Fruit fly (Drosophila melanogaster) whole organism, embryonic: Measurements from ENCODE around the gene CG6040.

Experiments
- Antp ChIP-seq: fragments of 200-800 bp; sonication (Bioruptor generic); optimal IDR thresholded peaks from 3 replicates; lab custom pipeline; 2016; ENCODE audit warnings: missing biosample characterization, missing genetic modification characterization
- CG10209 ChIP-seq: fragments of 200-800 bp; sonication (Bioruptor generic); optimal IDR thresholded peaks from 3 replicates; lab custom pipeline; 2017; ENCODE audit warnings: missing biosample characterization, mild to moderate bottlenecking, missing genetic modification characterization, missing genetic modification reagents
- CG10321 ChIP-seq: fragments of 200-800 bp; sonication (Bioruptor generic); IDR thresholded peaks from 2 replicates; pipeline ENCODE4 v1.3.6; 2022; ENCODE audit warnings: missing biosample characterization, missing genetic modification characterization
- CG10431 ChIP-seq: fragments of 200-800 bp; sonication (Bioruptor generic); optimal IDR thresholded peaks from 3 replicates; lab custom pipeline; 2018; ENCODE audit warnings: missing biosample characterization, mild to moderate bottlenecking, missing genetic modification characterization
- CG10565 ChIP-seq: fragments of 200-800 bp; sonication (Bioruptor generic); optimal IDR thresholded peaks from 3 replicates; lab custom pipeline; 2016; ENCODE audit warnings: missing biosample characterization, mild to moderate bottlenecking, missing genetic modification characterization
- CG11456 ChIP-seq: fragments of 200-800 bp; sonication (Bioruptor generic); IDR thresholded peaks from 3 replicates; pipeline ENCODE4 v1.3.6; 2022; ENCODE audit warnings: missing biosample characterization, missing genetic modification characterization
- CG11696 ChIP-seq: fragments of 200-800 bp; sonication (Bioruptor generic); IDR thresholded peaks from 2 replicates; pipeline ENCODE4 v1.3.6; 2022; ENCODE audit warnings: missing biosample characterization, missing genetic modification characterization
- CG12071 ChIP-seq: fragments of 200-800 bp; sonication (Bioruptor generic); optimal IDR thresholded peaks from 3 replicates; lab custom pipeline; 2018; ENCODE audit warnings: missing biosample characterization, mild to moderate bottlenecking, missing genetic modification characterization
- CG14050 ChIP-seq: fragments of 200-800 bp; sonication (Bioruptor generic); IDR thresholded peaks from 3 replicates; pipeline ENCODE4 v1.3.6; 2022; ENCODE audit warnings: missing biosample characterization, missing genetic modification characterization
- CG15073 ChIP-seq: fragments of 200-800 bp; sonication (Bioruptor generic); optimal IDR thresholded peaks from 2 replicates; lab custom pipeline; 2016; ENCODE audit warnings: missing biosample characterization, missing genetic modification characterization
- CG17328 ChIP-seq: fragments of 200-800 bp; sonication (Bioruptor generic); IDR thresholded peaks from 2 replicates; pipeline ENCODE4 v1.3.6; 2022; ENCODE audit warnings: missing biosample characterization, missing genetic modification characterization
- CG18599 ChIP-seq: fragments of 200-800 bp; sonication (Bioruptor generic); optimal IDR thresholded peaks from 3 replicates; lab custom pipeline; 2017; ENCODE audit warnings: missing biosample characterization, missing genetic modification characterization, mild to moderate bottlenecking, moderate library complexity, missing genetic modification reagents
- CG3281 ChIP-seq: fragments of 200-800 bp; sonication (Bioruptor generic); optimal IDR thresholded peaks from 3 replicates; lab custom pipeline; 2017; ENCODE audit warnings: missing biosample characterization, mild to moderate bottlenecking, missing genetic modification characterization
- CG3407 ChIP-seq: fragments of 200-800 bp; sonication (Bioruptor generic); optimal IDR thresholded peaks from 2 replicates; lab custom pipeline; 2018; ENCODE audit warnings: missing biosample characterization, mild to moderate bottlenecking, missing genetic modification characterization
- CG3838 ChIP-seq: fragments of 200-800 bp; sonication (Bioruptor generic); optimal IDR thresholded peaks from 3 replicates; lab custom pipeline; 2016; ENCODE audit warnings: missing biosample characterization, missing genetic modification characterization
- CG4328 ChIP-seq: fragments of 200-800 bp; sonication (Bioruptor generic); optimal IDR thresholded peaks from 3 replicates; lab custom pipeline; 2017; ENCODE audit warnings: missing biosample characterization, missing genetic modification reagents, missing genetic modification characterization
- CG43689 ChIP-seq: fragments of 200-800 bp; sonication (Bioruptor generic); IDR thresholded peaks from 2 replicates; pipeline ENCODE4 v1.3.6; 2022; ENCODE audit warnings: missing biosample characterization, missing genetic modification characterization
- CG4730 ChIP-seq: fragments of 200-800 bp; sonication (Bioruptor generic); IDR thresholded peaks from 2 replicates; pipeline ENCODE4 v1.3.6; 2022; ENCODE audit warnings: missing biosample characterization, missing genetic modification characterization
- CG6683 ChIP-seq: fragments of 200-800 bp; sonication (Bioruptor generic); optimal IDR thresholded peaks from 2 replicates; lab custom pipeline; 2017; ENCODE audit warnings: missing biosample characterization, mild to moderate bottlenecking, missing genetic modification characterization, missing genetic modification reagents
- CG6689 ChIP-seq: fragments of 200-800 bp; sonication (Bioruptor generic); IDR thresholded peaks from 2 replicates; pipeline ENCODE4 v1.3.6; 2022; ENCODE audit warnings: missing biosample characterization, missing genetic modification characterization
- CG6813 ChIP-seq: fragments of 200-800 bp; sonication (Bioruptor generic); optimal IDR thresholded peaks from 2 replicates; lab custom pipeline; 2017; ENCODE audit warnings: missing biosample characterization, missing genetic modification characterization, mild to moderate bottlenecking, moderate library complexity, missing genetic modification reagents
- CG7839 ChIP-seq: fragments of 200-800 bp; sonication (Bioruptor generic); optimal IDR thresholded peaks from 3 replicates; lab custom pipeline; 2018; ENCODE audit warnings: missing biosample characterization, mild to moderate bottlenecking, missing genetic modification characterization, moderate library complexity
- CHES-1-like ChIP-seq: fragments of 200-800 bp; sonication (Bioruptor generic); optimal IDR thresholded peaks from 2 replicates; lab custom pipeline; 2016; ENCODE audit warnings: missing biosample characterization, missing genetic modification characterization
- Dip2 ChIP-seq: fragments of 200-800 bp; sonication (Bioruptor generic); IDR thresholded peaks from 2 replicates; pipeline ENCODE4 v1.3.6; 2022; ENCODE audit warnings: missing biosample characterization, missing genetic modification characterization
- Dip3 ChIP-seq: fragments of 200-800 bp; sonication (Bioruptor generic); optimal IDR thresholded peaks from 3 replicates; lab custom pipeline; 2016; ENCODE audit warnings: missing biosample characterization, missing genetic modification characterization
- HLHmδ ChIP-seq: fragments of 200-800 bp; sonication (Bioruptor generic); optimal IDR thresholded peaks from 2 replicates; lab custom pipeline; 2018; ENCODE audit warnings: missing biosample characterization, mild to moderate bottlenecking, missing genetic modification characterization, moderate library complexity
- HmgZ ChIP-seq: fragments of 200-800 bp; sonication (Bioruptor generic); optimal IDR thresholded peaks from 2 replicates; lab custom pipeline; 2018; ENCODE audit warnings: missing biosample characterization, mild to moderate bottlenecking, missing genetic modification characterization
- Kr ChIP-seq: fragments of 200-800 bp; sonication (Bioruptor generic); optimal IDR thresholded peaks from 2 replicates; lab custom pipeline; 2017; ENCODE audit warnings: missing biosample characterization, mild to moderate bottlenecking, missing genetic modification characterization
- MBD-R2 ChIP-seq: fragments of 200-800 bp; sonication (Bioruptor generic); IDR thresholded peaks from 2 replicates; pipeline ENCODE4 v1.3.6; 2022; ENCODE audit warnings: missing biosample characterization, missing genetic modification characterization
- MTF-1 ChIP-seq: fragments of 200-800 bp; sonication (Bioruptor generic); optimal IDR thresholded peaks from 2 replicates; lab custom pipeline; 2018; ENCODE audit warnings: missing biosample characterization, mild to moderate bottlenecking, missing genetic modification characterization, borderline replicate concordance
- Mes4 ChIP-seq: fragments of 200-800 bp; sonication (Bioruptor generic); optimal IDR thresholded peaks from 2 replicates; lab custom pipeline; 2016; ENCODE audit warnings: missing biosample characterization, missing genetic modification characterization
- Ravus ChIP-seq: fragments of 200-800 bp; sonication (Bioruptor generic); IDR thresholded peaks from 2 replicates; pipeline ENCODE4 v1.3.6; 2022; ENCODE audit warnings: missing biosample characterization, missing genetic modification characterization
- Sin3A ChIP-seq: fragments of >200 bp; optimal IDR thresholded peaks from 2 replicates; lab custom pipeline; 2018
- TFAM ChIP-seq: fragments of 200-800 bp; sonication (Bioruptor generic); optimal IDR thresholded peaks from 2 replicates; lab custom pipeline; 2017; ENCODE audit warnings: missing biosample characterization, missing genetic modification characterization, inconsistent platforms
- cad ChIP-seq: fragments of >200 bp; optimal IDR thresholded peaks from 2 replicates; lab custom pipeline; 2017; ENCODE audit warnings: missing biosample characterization, missing genetic modification characterization
- ewg ChIP-seq: fragments of 200-800 bp; sonication (Bioruptor generic); optimal IDR thresholded peaks from 3 replicates; lab custom pipeline; 2017; ENCODE audit warnings: mild to moderate bottlenecking, missing biosample characterization, missing genetic modification reagents, missing genetic modification characterization
- fd3F ChIP-seq: fragments of 200-800 bp; sonication (Bioruptor generic); optimal IDR thresholded peaks from 2 replicates; lab custom pipeline; 2018; ENCODE audit warnings: missing biosample characterization, mild to moderate bottlenecking, missing genetic modification characterization, moderate library complexity
- gcm2 ChIP-seq: fragments of 200-800 bp; sonication (Bioruptor generic); optimal IDR thresholded peaks from 2 replicates; lab custom pipeline; 2016; ENCODE audit warnings: missing biosample characterization, missing genetic modification characterization
- gro ChIP-seq: fragments of 200-800 bp; sonication (Bioruptor generic); optimal IDR thresholded peaks from 2 replicates; lab custom pipeline; 2016; ENCODE audit warnings: missing biosample characterization, missing genetic modification characterization
- inv ChIP-seq: fragments of 200-800 bp; sonication (Bioruptor generic); IDR thresholded peaks from 2 replicates; pipeline ENCODE4 v1.3.6; 2022; ENCODE audit warnings: missing biosample characterization, missing genetic modification characterization; ENCODE audit not compliant: partially characterized antibody
- mam ChIP-seq: fragments of 200-800 bp; sonication (Bioruptor generic); optimal IDR thresholded peaks from 3 replicates; lab custom pipeline; 2016; ENCODE audit warnings: missing biosample characterization, missing genetic modification characterization
- mirr ChIP-seq: fragments of 200-800 bp; sonication (Bioruptor generic); optimal IDR thresholded peaks from 3 replicates; lab custom pipeline; 2018; ENCODE audit warnings: missing biosample characterization, mild to moderate bottlenecking, missing genetic modification characterization
- oc ChIP-seq: fragments of 200-800 bp; sonication (Bioruptor generic); optimal IDR thresholded peaks from 2 replicates; lab custom pipeline; 2018; ENCODE audit warnings: missing biosample characterization, mild to moderate bottlenecking, missing genetic modification characterization, moderate library complexity
- odd ChIP-seq: fragments of 200-800 bp; sonication (Bioruptor generic); optimal IDR thresholded peaks from 2 replicates; lab custom pipeline; 2017; ENCODE audit warnings: missing biosample characterization, mild to moderate bottlenecking, missing genetic modification characterization
- pum ChIP-seq: fragments of 200-800 bp; sonication (Bioruptor generic); optimal IDR thresholded peaks from 2 replicates; lab custom pipeline; 2016; ENCODE audit warnings: missing biosample characterization, missing genetic modification characterization
- rib ChIP-seq: fragments of 200-800 bp; sonication (Bioruptor generic); IDR thresholded peaks from 2 replicates; pipeline ENCODE4 v1.3.6; 2022; ENCODE audit warnings: missing biosample characterization, missing genetic modification characterization
- so ChIP-seq: fragments of 200-800 bp; sonication (Bioruptor generic); IDR thresholded peaks from 3 replicates; pipeline ENCODE4 v1.3.6; 2022; ENCODE audit warnings: missing biosample characterization, missing genetic modification characterization
- sr ChIP-seq: fragments of 200-800 bp; sonication (Bioruptor generic); IDR thresholded peaks from 3 replicates; pipeline ENCODE4 v1.3.6; 2022; ENCODE audit warnings: missing biosample characterization, missing genetic modification characterization
- zfh1 ChIP-seq: fragments of 200-800 bp; sonication (Bioruptor generic); IDR thresholded peaks from 3 replicates; pipeline ENCODE4 v1.3.6; 2022; ENCODE audit warnings: missing biosample characterization, missing genetic modification characterization

CG6040 gene

DNA sequence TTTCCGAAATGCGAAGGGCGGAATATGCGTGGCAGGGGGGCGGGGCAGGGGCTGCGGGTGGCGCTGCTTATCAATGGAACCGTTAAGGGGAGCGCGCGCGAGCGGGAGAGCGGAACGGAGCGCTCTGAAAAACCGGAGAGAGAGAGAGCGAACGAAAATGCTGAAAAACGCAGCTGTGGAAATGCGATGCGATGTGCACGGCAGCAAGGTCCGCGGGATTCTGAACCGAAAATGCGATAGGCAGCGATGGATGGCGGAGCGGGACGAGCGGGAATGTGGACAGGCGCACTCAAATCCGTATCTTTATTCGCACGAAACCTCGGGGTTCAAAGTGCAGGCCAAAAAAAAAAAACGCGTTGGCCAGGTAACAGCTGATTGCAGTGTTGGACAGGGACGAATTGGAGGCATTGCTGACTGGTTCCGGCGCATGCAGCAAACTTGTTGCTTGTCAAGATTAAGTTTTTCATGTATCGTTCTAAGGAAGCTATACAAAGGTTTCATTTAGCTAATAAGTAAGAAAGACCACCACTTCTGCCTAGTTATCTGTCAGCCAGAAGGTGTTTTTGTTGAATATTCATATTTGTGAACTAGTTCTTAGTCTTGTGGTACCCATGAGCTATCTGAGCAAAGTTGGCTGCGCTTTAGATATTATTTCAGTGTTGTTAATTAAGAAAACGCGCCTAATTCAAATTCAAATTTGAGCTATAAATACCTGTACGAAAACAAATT lies 50.9 kb downstream of the CG6040 start, which contains the start of gene Ppcs (continued):
- TF ChIP-seq Mes4 (GFP tag; lab: Kevin White, UChicago) (peak; percentile 47), mam (GFP tag; lab: Kevin White, UChicago) (peak; percentile 64), mirr (GFP tag; lab: Kevin White, UChicago) (peak; percentile 13), CG14050 (no peak), so (GFP tag; lab: Robert Waterston, UW) (no peak), CG15073 (GFP tag; lab: Kevin White, UChicago) (no peak), MTF-1 (peak; percentile 35), sr (0 out of 3 replicates have a peak, but pooled peaks have one; percentile 17), CG6813 (GFP tag; lab: Kevin White, UChicago) (peak; percentile 27), CG7839 (tag; lab: Kevin White, UChicago) (peak; percentile 53), oc (tag; lab: Kevin White, UChicago) (no peak), CG6683 (GFP tag; lab: Kevin White, UChicago) (peak; percentile 49), CG10431 (GFP tag; lab: Kevin White, UChicago) (peak; percentile 78), ewg (peak; percentile 84), pum (GFP tag; lab: Kevin White, UChicago) (peak; percentile 70), CG17328 (GFP tag; lab: Robert Waterston, UW) (0 out of 2 replicates have a peak, but pooled peaks have one; percentile 28), CHES-1-like (GFP tag; lab: Kevin White, UChicago) (peak; percentile 65), CG11456 (GFP tag; lab: Robert Waterston, UW) (peak; percentile 27; the same call in 1 of the 3 replicates), rib (GFP tag; lab: Robert Waterston, UW) (peak; percentile 64; the same call in 1 of the 2 replicates), odd (peak; percentile 30), CG12071 (peak; percentile 19), zfh1 (GFP tag; lab: Robert Waterston, UW) (0 out of 3 replicates have a peak, but pooled peaks have one; percentile 7), CG6689 (peak; percentile 36), Dip2 (GFP tag; lab: Robert Waterston, UW) (no peak), TFAM (no peak), CG3281 (GFP tag; lab: Kevin White, UChicago) (peak; percentile 76), Sin3A (lab: Kevin White, UChicago) (peak; percentile 78), Antp (GFP tag; lab: Kevin White, UChicago) (peak; percentile 50), Kr (GFP tag; lab: Kevin White, UChicago) (no peak), CG10321 (GFP tag; lab: Robert Waterston, UW) (no peak), inv (GFP tag; lab: Robert Waterston, UW) (no peak; the same call in 1 of the 2 replicates), CG43689 (GFP tag; lab: Robert Waterston, UW) (no peak), CG10209 (GFP tag; lab: Kevin White, UChicago) (peak; percentile 51), Ravus (GFP tag; lab: Robert Waterston, UW) (no peak), CG11696 (GFP tag; lab: Robert Waterston, UW) (0 out of 2 replicates have a peak, but pooled peaks have one; percentile 32), CG10565 (GFP tag; lab: Kevin White, UChicago) (no peak), cad (no peak), CG4730 (GFP tag; lab: Robert Waterston, UW) (no peak), HmgZ (peak; percentile 62), MBD-R2 (GFP tag; lab: Robert Waterston, UW) (peak; percentile 68), gcm2 (GFP tag; lab: Kevin White, UChicago) (peak; percentile 62), CG18599 (peak; percentile 68), CG3407 (peak; percentile 23), gro (GFP tag; lab: Kevin White, UChicago) (peak; percentile 16), CG3838 (no peak), CG4328 (GFP tag; lab: Kevin White, UChicago) (peak; percentile 69), Dip3 (GFP tag; lab: Kevin White, UChicago) (peak; percentile 58), fd3F (GFP tag; lab: Kevin White, UChicago) (peak; percentile 49), HLHmδ (GFP tag; lab: Kevin White, UChicago) (peak; percentile 50)
